Worm (Caenorhabditis elegans) whole organism, L4/young adult: Measurements from ENCODE around the gene mrpl-51.

Experiments used
- W03F9.2 ChIP-seq: fragments of 150-350 bp; optimal IDR thresholded peaks from 2 replicates; lab custom pipeline; 2014; ENCODE audit warnings: missing biosample characterization, missing genetic modification characterization
- dao-5 ChIP-seq: sonication (generic microtip); optimal IDR thresholded peaks from 2 replicates; lab custom pipeline; 2016; ENCODE audit warnings: missing genotype, missing genetic modification characterization, moderate library complexity, missing compliant biosample characterization
- him-1 ChIP-seq: sonication (generic microtip); optimal IDR thresholded peaks from 2 replicates; lab custom pipeline; 2016; ENCODE audit warnings: missing genotype, missing genetic modification reagents, missing genetic modification characterization, missing compliant biosample characterization

ce11 chrIV:12031003-12031402 is at the start of gene mrpl-51, which contains the start of gene T12G3.6:
- TF ChIP-seq W03F9.2 (no peak), him-1 (tag; lab: Kevin White, UChicago) (no peak), dao-5 (tag; lab: Kevin White, UChicago) (no peak)
